Fruit fly (Drosophila melanogaster): ENCODE results near the gene Cubn2.

Cubn2 gene

dm6 chr3L:11814655-11815054 is at the start of gene Cubn2:
Gene Cubn2, minus strand, starts transcription at chr3L:11814755.
- TF ChIP-seq CG17801 (GFP tag; optimal IDR thresholded peaks at IDR 0.05; ENCODE audit: partially characterized antibody), result no peak

DNA sequence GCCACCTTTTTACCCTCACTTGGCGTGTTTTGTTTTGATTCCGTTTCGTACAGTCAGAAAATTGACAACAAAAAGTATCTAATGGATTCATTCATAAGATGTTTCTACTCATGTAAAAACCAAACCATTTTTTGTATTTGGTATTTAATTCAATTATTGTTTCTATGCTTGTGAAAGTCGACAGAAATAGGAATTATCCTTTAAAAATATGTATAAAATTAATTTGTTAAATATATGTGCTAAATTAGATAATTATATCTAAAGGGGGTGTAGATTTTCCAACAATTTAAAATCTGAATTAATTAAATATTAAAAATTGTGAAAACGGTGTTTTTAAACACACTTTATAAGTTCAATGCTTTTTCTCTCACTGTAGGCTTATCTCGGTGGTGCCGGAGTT is 49.0 kb upstream of the Cubn2 start:
- no peak for TF ChIP-seq CG17801 (GFP tag; optimal IDR thresholded peaks at IDR 0.05; ENCODE audit: partially characterized antibody)

- no peak for TF ChIP-seq CG17801 (GFP tag; optimal IDR thresholded peaks at IDR 0.05; ENCODE audit: partially characterized antibody)
Observed at dm6 chr3L:11862266-11862665, 47.7 kb upstream of the Cubn2 start.

DNA sequence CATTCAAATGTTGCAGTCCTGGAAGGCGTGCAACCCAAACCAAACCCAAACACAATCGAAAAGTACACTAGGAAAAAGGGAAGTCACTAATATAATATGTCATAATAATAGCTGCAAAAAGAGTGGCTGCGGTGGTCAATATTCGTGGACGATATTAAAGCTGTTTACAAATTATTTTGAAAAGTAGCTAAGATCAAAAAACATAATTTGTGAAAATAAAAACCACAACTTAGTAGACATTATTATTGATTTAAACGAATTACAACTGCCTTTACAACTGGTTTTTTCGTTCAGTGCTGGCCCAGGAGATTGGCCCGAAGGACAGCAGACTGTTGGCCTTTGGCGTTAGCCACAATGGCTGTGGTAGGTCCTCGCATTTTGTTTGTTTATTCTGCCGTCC is 44.2 kb upstream of the Cubn2 start:
- TF ChIP-seq CG17801 (GFP tag; optimal IDR thresholded peaks at IDR 0.05; ENCODE audit: partially characterized antibody), result no peak

DNA sequence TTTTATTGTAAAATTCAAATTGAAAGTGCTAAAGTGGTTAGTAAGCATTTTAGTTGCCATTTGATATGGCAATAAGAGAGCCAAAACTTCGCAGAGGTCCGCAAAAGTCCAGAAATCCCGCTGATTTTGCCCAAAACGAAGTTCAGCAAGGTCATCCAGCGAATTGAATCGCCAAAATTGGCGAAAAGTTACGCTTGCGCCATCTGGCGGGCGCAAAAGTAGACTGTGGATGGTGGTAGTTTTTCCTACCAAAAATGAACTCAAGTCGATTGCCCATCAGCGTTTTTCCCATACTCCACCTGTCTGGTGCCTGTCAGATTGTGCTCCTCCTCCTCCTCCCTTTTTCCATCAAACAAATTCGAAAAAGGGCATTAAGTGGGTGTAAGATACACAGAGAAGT is 38.4 kb upstream of the Cubn2 start:
- TF ChIP-seq CG17801 (GFP tag; optimal IDR thresholded peaks at IDR 0.05; ENCODE audit: partially characterized antibody), result no peak

dm6 chr3L:11847703-11848102 is 33.1 kb upstream of the Cubn2 start, which contains the start of gene CG12521:
Gene CG12521, minus strand, starts transcription at chr3L:11847803.
- TF ChIP-seq CG17801 (GFP tag; optimal IDR thresholded peaks at IDR 0.05; ENCODE audit: partially characterized antibody), result no peak

DNA sequence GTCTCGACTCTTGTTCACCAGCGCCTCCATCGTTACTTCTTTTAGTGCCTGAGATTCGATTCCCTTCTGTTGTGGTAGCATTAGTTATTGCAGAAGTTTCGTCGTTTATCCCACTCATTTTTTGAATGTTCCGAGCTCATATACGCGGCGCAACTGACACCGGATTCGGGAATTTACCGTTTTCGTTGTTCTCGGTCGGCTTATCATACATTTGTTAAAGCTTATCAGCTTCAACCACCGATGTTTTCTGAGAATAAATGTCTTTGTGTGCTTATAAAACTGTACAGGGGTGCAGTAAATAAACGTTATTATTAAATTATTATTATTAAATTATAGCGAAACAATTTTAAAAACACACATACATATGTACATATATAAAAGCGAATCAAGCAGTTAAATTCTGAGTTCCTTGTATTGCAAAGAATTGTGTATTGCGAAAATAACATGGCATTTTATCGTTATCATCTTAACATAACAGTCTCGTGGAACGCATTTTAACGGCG is 22.1 kb upstream of the Cubn2 start, which contains the start of gene CG43064:
Gene CG43064 (minus strand): TSS at position 147 of the 503 bp plus-strand sequence.
- TF ChIP-seq CG17801 (GFP tag; optimal IDR thresholded peaks at IDR 0.05; ENCODE audit: partially characterized antibody), result no peak

DNA sequence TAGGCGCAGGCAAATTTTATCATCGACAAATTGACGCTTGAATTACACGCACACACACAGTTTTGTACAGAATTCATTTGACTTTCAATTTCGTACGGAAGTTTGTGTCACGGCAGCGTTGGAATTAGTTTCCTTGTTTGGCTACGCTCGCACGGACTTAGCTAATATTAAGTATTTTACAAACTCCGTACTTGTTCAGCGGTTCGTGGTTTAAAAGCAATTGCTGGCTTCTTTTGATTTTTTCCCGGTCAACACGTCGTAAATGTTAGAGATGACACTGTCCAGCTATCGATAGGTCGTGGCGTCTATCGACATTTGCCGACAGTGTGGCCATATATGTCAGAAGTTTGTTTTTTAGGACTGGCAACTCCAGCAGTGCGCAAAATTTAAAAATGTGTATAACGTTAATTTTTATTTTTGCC is 18.8 kb upstream of the Cubn2 start, which contains the start of gene CycA:
Gene CycA (minus strand): TSS at position 283 of the 422 bp plus-strand sequence.
- peak; percentile 21 for TF ChIP-seq CG17801 (GFP tag; optimal IDR thresholded peaks at IDR 0.05; ENCODE audit: partially characterized antibody)

dm6 chr3L:11832360-11833295 is 18.1 kb upstream of the Cubn2 start:
- TF ChIP-seq CG17801 (GFP tag; optimal IDR thresholded peaks at IDR 0.05; ENCODE audit: partially characterized antibody), result no peak

dm6 chr3L:11831199-11831598 is 16.6 kb upstream of the Cubn2 start:
- TF ChIP-seq CG17801 (GFP tag; optimal IDR thresholded peaks at IDR 0.05; ENCODE audit: partially characterized antibody), result no peak

DNA sequence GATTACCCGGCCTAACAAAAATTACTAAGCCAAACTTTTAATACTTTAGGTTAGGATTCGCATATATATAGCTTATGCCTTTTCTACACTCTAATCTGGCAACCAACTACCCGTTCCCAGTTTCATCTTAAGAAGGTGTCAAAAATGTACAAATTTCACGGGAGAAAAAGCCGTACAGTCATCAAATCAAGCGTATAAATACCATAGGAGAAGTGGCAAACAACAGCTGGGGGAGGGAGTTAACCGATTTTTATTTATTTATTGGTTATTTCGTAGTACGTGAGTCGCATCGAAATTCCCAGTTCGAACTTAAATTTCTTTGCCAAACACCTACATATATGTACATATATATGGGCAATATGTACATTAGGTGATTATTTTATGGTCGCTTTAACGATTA is 14.2 kb upstream of the Cubn2 start, which contains the start of gene CG7264:
Gene CG7264 (plus strand): TSS at position 301 of the 400 bp plus-strand sequence.
- no peak for TF ChIP-seq CG17801 (GFP tag; optimal IDR thresholded peaks at IDR 0.05; ENCODE audit: partially characterized antibody)

DNA sequence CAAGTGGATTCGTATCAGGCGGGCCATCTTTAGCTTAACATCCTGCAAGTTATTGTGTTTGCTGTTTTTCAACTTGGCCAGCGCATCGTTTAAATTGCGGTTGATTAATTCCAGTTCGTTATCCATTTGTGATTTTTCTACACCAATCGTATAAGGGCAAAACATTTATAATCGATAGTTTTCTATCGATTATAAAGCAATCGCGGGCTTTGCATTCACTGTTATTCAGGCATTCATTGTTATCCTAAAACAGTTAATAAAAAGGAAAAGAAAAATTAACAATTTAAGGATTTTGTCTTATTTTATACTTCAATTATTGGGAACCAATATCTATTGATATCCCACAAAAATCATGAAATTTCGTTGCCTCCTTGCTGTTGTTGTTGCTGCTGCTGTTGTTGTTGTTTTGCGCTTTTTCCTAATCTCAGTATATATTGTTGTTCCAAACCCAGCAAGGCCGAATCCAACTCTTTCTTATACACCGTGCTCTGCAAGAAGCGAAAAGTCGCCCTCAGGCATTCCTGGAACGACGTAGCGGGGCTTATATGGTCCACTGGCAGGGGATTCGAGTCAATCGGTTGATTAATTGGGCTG is 11.1 kb upstream of the Cubn2 start, which contains the start of gene CG32095:
Gene CG32095 (minus strand): TSS at position 173 of the 594 bp plus-strand sequence.
- TF ChIP-seq CG17801 (GFP tag; optimal IDR thresholded peaks at IDR 0.05; ENCODE audit: partially characterized antibody), result no peak

DNA sequence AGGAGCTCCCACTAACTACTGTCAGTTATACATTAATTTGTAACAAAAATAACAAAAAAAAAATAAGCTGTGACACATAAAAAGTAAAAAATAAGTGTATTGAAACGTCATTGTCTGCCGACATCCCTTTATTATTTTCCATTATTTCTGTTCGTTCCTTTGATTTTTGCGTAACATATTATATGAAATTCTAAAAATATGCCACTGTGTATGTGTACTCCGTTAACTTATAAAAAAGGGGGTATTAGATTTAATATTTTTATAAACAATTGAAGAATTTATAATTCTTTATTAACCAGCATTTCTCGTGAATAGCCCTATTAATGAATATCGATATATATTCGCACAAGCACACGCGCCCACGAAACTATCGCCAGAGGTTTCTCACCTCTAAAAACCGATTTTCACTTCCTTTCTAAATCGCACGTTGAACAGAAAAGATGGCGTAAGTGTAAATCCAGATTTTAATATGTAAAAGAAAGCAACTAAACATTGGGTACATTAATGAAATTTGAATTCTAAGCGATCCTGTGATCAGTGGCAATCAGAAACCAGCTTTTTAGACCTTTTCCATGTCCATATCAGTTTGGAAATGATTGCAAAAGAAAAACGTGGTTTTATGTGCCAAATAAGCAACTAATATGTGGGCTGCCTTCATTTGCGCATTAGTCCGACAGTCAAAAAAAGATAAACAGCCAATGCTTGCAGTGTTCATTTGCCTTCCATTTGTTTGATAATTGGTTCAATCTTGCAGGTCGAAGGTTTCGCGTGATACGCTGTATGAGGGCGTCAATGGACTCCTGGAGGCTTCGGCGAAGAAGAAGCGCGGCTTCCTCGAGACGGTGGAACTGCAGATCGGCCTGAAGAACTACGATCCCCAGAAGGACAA is 8.1 kb upstream of the Cubn2 start, which contains the start of gene RpL10Ab:
Gene RpL10Ab (plus strand): TSS at position 406 of the 889 bp plus-strand sequence.
- peak; percentile 37 for TF ChIP-seq CG17801 (GFP tag; optimal IDR thresholded peaks at IDR 0.05; ENCODE audit: partially characterized antibody)

DNA sequence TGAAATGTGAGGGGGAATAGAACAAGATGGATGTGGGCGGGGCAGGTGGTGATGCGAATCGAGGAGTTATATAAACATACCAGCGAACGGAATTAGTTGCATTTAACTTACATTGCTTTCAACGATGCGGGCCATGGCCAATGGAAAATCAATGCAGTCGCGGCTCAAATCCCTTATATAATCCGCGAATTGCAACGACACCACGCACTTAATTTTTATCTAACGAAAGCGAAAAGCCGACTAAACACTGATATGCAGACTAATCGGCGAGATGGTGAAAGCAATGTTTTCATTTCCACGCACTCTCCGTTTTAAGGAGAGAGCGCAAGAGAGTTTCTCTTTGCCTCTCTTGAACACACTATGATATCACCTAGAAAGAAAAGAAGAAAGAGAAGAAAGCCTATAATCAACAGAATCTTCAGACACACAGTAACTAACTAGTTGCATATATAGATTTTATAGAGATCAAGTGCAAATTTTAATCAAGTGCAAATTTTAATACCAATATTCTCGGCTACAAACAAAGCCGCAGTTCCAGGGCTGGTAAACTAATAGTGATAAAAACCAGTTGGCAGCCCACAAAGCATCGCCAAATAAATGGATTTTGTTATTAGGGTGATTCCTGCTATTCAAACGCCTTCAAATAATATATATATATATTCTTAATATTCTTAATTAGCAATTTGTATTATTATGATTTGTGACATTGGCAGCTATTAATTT is 7.3 kb upstream of the Cubn2 start, which contains the start of the genes CG11597 and CG5946:
Gene CG11597 (minus strand): TSS at position 553 of the 723 bp plus-strand sequence.
Gene CG5946 (minus strand): TSS at position 553 of the 723 bp plus-strand sequence.
- no peak for TF ChIP-seq CG17801 (GFP tag; optimal IDR thresholded peaks at IDR 0.05; ENCODE audit: partially characterized antibody)

Data from ovary, adult (tissue).